Worm (Caenorhabditis elegans) whole organism, midembryonic: ENCODE results near the gene blos-4.

Source experiments
- T22C8.4 ChIP-seq: fragments of 200-800 bp; sonication (Bioruptor generic); IDR thresholded peaks from 2 replicates; pipeline ENCODE4 v1.3.6; 2022; ENCODE audit warnings: missing genetic modification characterization, missing compliant biosample characterization
- cog-1 ChIP-seq: sonication (generic microtip); optimal IDR thresholded peaks from 2 replicates; lab custom pipeline; 2016; ENCODE audit warnings: missing genetic modification characterization, missing compliant biosample characterization
- flt-1 ChIP-seq: fragments of 200-800 bp; sonication (Bioruptor generic); IDR thresholded peaks from 2 replicates; pipeline ENCODE4 v1.3.6; 2022; ENCODE audit warnings: missing genetic modification characterization, missing compliant biosample characterization
- klf-2 ChIP-seq: fragments of 200-800 bp; sonication (Bioruptor generic); conservative IDR thresholded peaks from 2 replicates; pipeline ENCODE4 v1.3.6; 2022; ENCODE audit warnings: missing genetic modification reagents, missing genetic modification characterization, missing compliant biosample characterization
- med-1 ChIP-seq: sonication (generic microtip); optimal IDR thresholded peaks from 2 replicates; lab custom pipeline; 2017; ENCODE audit warnings: missing genetic modification characterization, mild to moderate bottlenecking, missing compliant biosample characterization, antibody characterized with exemption, missing genetic modification reagents; ENCODE audit not compliant: insufficient read depth
- ref-1 ChIP-seq: fragments of 200-800 bp; sonication (Bioruptor generic); conservative IDR thresholded peaks from 2 replicates; pipeline ENCODE4 v1.3.6; 2022; ENCODE audit warnings: missing genetic modification reagents, missing genetic modification characterization, missing compliant biosample characterization
- tab-1 ChIP-seq: fragments of 200-800 bp; sonication (Bioruptor generic); IDR thresholded peaks from 2 replicates; pipeline ENCODE4 v1.3.6; 2022; ENCODE audit warnings: missing genetic modification characterization, missing compliant biosample characterization
- ztf-23 ChIP-seq: fragments of 200-800 bp; sonication (Bioruptor generic); IDR thresholded peaks from 2 replicates; pipeline ENCODE4 v1.3.6; 2022; ENCODE audit warnings: missing genetic modification reagents, missing genetic modification characterization, missing compliant biosample characterization
- ztf-29 ChIP-seq: fragments of 200-800 bp; sonication (Bioruptor generic); IDR thresholded peaks from 2 replicates; pipeline ENCODE4 v1.3.6; 2022; ENCODE audit warnings: missing genetic modification reagents, missing genetic modification characterization, missing compliant biosample characterization

DNA sequence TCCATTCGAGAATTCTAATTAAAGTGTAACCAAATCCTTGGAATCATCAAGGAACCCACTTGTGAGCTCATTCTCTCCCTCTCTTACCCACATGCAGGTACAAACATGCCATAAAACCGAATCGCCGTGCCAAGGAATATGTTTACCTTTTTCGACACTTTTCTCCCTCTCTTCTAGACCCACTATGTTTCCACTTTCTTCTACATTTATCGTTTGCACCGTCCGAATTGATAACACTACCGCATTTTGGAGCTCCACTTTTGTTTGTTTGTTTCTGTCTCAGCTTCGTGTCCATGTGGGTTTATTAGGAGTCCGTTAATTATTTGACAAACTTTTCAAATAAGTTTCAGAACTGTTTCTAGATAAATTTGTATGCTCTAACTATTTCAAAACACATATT is 36.9 kb downstream of the blos-4 start:
- no peak for TF ChIP-seq ztf-23 (GFP tag; lab: Robert Waterston, UW)
- TF ChIP-seq T22C8.4 (GFP tag; lab: Robert Waterston, UW) = no peak
- TF ChIP-seq cog-1 (tag; lab: Kevin White, UChicago) = no peak
- TF ChIP-seq ztf-29 (GFP tag; lab: Robert Waterston, UW) = no peak
- TF ChIP-seq ref-1 = no peak
- TF ChIP-seq med-1 (GFP tag; lab: Kevin White, UChicago) = no peak
- no peak for TF ChIP-seq tab-1 (GFP tag; lab: Robert Waterston, UW)
- TF ChIP-seq flt-1 (GFP tag; lab: Robert Waterston, UW) = no peak
- no peak for TF ChIP-seq klf-2 (GFP tag; lab: Robert Waterston, UW)
